Worm (Caenorhabditis elegans) whole organism, L3 larva: ENCODE data around the gene F29F11.20.

Experiments used
- nhr-28 ChIP-seq: fragments of 150-350 bp; optimal IDR thresholded peaks from 2 replicates; lab custom pipeline; 2014; ENCODE audit warnings: missing biosample characterization, missing genetic modification characterization
- nhr-77 ChIP-seq: fragments of 150-350 bp; optimal IDR thresholded peaks from 2 replicates; lab custom pipeline; 2014; ENCODE audit warnings: missing biosample characterization, missing genetic modification characterization

DNA sequence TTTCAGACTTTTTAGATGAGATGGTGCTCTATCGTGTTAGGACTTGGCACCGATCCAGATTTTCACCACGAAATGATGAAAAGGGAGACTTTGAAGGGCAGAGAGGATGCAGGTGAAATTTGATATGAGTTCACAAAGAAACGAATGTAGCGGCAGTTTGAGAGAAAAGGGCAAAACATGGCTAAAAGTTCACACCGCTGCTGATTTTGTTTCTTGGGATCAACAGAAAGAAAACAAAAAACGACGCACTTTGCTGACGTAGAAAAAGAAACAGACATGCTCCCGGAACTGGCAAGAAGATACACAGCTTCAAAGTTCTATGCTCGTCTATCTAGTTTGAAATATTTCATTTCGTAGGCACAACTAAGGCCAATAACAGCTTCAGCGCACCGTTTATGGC lies 35.9 kb downstream of the F29F11.20 start:
- TF ChIP-seq nhr-28 (tag; lab: Kevin White, UChicago) (no peak), nhr-77 (no peak)
